Worm (Caenorhabditis elegans) whole organism, mixed stage, embryonic: Measurements from ENCODE around the gene tex-2.

Experiments
- lin-13 ChIP-seq: fragments of 150-350 bp; optimal IDR thresholded peaks from 2 replicates; lab custom pipeline; 2014; ENCODE audit warnings: missing biosample characterization, missing genetic modification characterization
- nhr-2 ChIP-seq: fragments of 150-350 bp; optimal IDR thresholded peaks from 2 replicates; lab custom pipeline; 2014; ENCODE audit warnings: missing biosample characterization, missing genetic modification characterization
- nhr-28 ChIP-seq: fragments of 150-350 bp; optimal IDR thresholded peaks from 2 replicates; lab custom pipeline; 2014; ENCODE audit warnings: missing biosample characterization, missing genetic modification characterization
- snpc-4 ChIP-seq: fragments of 150-350 bp; optimal IDR thresholded peaks from 2 replicates; lab custom pipeline; 2014; ENCODE audit warnings: missing biosample characterization, missing genetic modification characterization

- no peak for TF ChIP-seq nhr-2
- no peak for TF ChIP-seq nhr-28 (tag; lab: Kevin White, UChicago)
- TF ChIP-seq snpc-4 (tag; lab: Kevin White, UChicago), result no peak
- no peak for TF ChIP-seq lin-13 (tag; lab: Kevin White, UChicago)
Observed at ce11 chrII:5839227-5839626, 34.2 kb downstream of the tex-2 start, which contains the start of gene ZK1248.19.
